Fruit fly (Drosophila melanogaster) whole organism, embryonic: Measurements from ENCODE around the gene Mgat4a.

Source experiments
- Asciz ChIP-seq: fragments of 200-800 bp; sonication (Bioruptor generic); optimal IDR thresholded peaks from 2 replicates; lab custom pipeline; 2017; ENCODE audit warnings: missing biosample characterization, mild to moderate bottlenecking, missing genetic modification characterization, missing genetic modification reagents
- Blimp-1 ChIP-seq: fragments of 200-800 bp; sonication (Bioruptor generic); optimal IDR thresholded peaks from 3 replicates; lab custom pipeline; 2018; ENCODE audit warnings: missing biosample characterization, missing genetic modification characterization, mild to moderate bottlenecking, moderate library complexity, missing genetic modification reagents
- CG10366 ChIP-seq: fragments of 200-800 bp; sonication (Bioruptor generic); IDR thresholded peaks from 2 replicates; pipeline ENCODE4 v1.3.6; 2022; ENCODE audit warnings: missing biosample characterization, missing genetic modification characterization
- CG11247 ChIP-seq: fragments of 200-800 bp; sonication (Bioruptor generic); IDR thresholded peaks from 2 replicates; pipeline ENCODE4 v1.3.6; 2022; ENCODE audit warnings: missing biosample characterization, missing genetic modification characterization
- CG11560 ChIP-seq: fragments of 200-800 bp; sonication (Bioruptor generic); IDR thresholded peaks from 3 replicates; pipeline ENCODE4 v1.3.6; 2022; ENCODE audit warnings: missing biosample characterization, missing genetic modification characterization
- CG12071 ChIP-seq: fragments of 200-800 bp; sonication (Bioruptor generic); optimal IDR thresholded peaks from 3 replicates; lab custom pipeline; 2018; ENCODE audit warnings: missing biosample characterization, mild to moderate bottlenecking, missing genetic modification characterization
- CG12299 ChIP-seq: fragments of 200-800 bp; sonication (Bioruptor generic); optimal IDR thresholded peaks from 2 replicates; lab custom pipeline; 2018; ENCODE audit warnings: missing biosample characterization, mild to moderate bottlenecking, missing genetic modification characterization
- CG12391 ChIP-seq: fragments of 200-800 bp; sonication (Bioruptor generic); optimal IDR thresholded peaks from 3 replicates; lab custom pipeline; 2018; ENCODE audit warnings: missing biosample characterization, mild to moderate bottlenecking, missing genetic modification characterization, moderate library complexity
- CG14050 ChIP-seq: fragments of 200-800 bp; sonication (Bioruptor generic); IDR thresholded peaks from 3 replicates; pipeline ENCODE4 v1.3.6; 2022; ENCODE audit warnings: missing biosample characterization, missing genetic modification characterization
- CG15479 ChIP-seq: fragments of 200-800 bp; sonication (Bioruptor generic); optimal IDR thresholded peaks from 3 replicates; lab custom pipeline; 2019; ENCODE audit warnings: missing biosample characterization, mild to moderate bottlenecking, missing genetic modification characterization, moderate library complexity
- CG1832 ChIP-seq: fragments of 200-800 bp; sonication (Bioruptor generic); optimal IDR thresholded peaks from 2 replicates; lab custom pipeline; 2017; ENCODE audit warnings: missing biosample characterization, mild to moderate bottlenecking, missing genetic modification characterization, inconsistent platforms
- CG18599 ChIP-seq: fragments of 200-800 bp; sonication (Bioruptor generic); optimal IDR thresholded peaks from 3 replicates; lab custom pipeline; 2017; ENCODE audit warnings: missing biosample characterization, missing genetic modification characterization, mild to moderate bottlenecking, moderate library complexity, missing genetic modification reagents
- CG32532 ChIP-seq: fragments of 200-800 bp; sonication (Bioruptor generic); IDR thresholded peaks from 2 replicates; pipeline ENCODE4 v1.3.6; 2022; ENCODE audit warnings: missing biosample characterization, missing genetic modification characterization
- CG3726 ChIP-seq: fragments of 200-800 bp; sonication (Bioruptor generic); IDR thresholded peaks from 3 replicates; pipeline ENCODE4, ENCODE4 v1.3.6; 2022; ENCODE audit warnings: missing biosample characterization, missing genetic modification characterization
- CG3995 ChIP-seq: fragments of 200-800 bp; sonication (Bioruptor generic); optimal IDR thresholded peaks from 3 replicates; lab custom pipeline; 2016; ENCODE audit warnings: missing biosample characterization, missing genetic modification characterization
- CG42726 ChIP-seq: fragments of 200-800 bp; sonication (Bioruptor generic); IDR thresholded peaks from 2 replicates; pipeline ENCODE4 v1.3.6; 2022; ENCODE audit warnings: missing biosample characterization, missing genetic modification characterization; ENCODE audit not compliant: partially characterized antibody
- CG4282 ChIP-seq: fragments of 200-800 bp; sonication (Bioruptor generic); optimal IDR thresholded peaks from 2 replicates; lab custom pipeline; 2016; ENCODE audit warnings: missing biosample characterization, missing genetic modification characterization
- CG5245 ChIP-seq: fragments of 200-800 bp; sonication (Bioruptor generic); optimal IDR thresholded peaks from 3 replicates; lab custom pipeline; 2016; ENCODE audit warnings: missing biosample characterization, missing genetic modification characterization
- CG6654 ChIP-seq: fragments of 200-800 bp; sonication (Bioruptor generic); optimal IDR thresholded peaks from 2 replicates; lab custom pipeline; 2017; ENCODE audit warnings: missing biosample characterization, mild to moderate bottlenecking, missing genetic modification characterization
- CG6689 ChIP-seq: fragments of 200-800 bp; sonication (Bioruptor generic); IDR thresholded peaks from 2 replicates; pipeline ENCODE4 v1.3.6; 2022; ENCODE audit warnings: missing biosample characterization, missing genetic modification characterization
- CG7271 ChIP-seq: fragments of 200-800 bp; sonication (Bioruptor generic); optimal IDR thresholded peaks from 2 replicates; lab custom pipeline; 2018; ENCODE audit warnings: missing biosample characterization, mild to moderate bottlenecking, missing genetic modification characterization, moderate library complexity
- CG7745 ChIP-seq: fragments of 200-800 bp; sonication (Bioruptor generic); optimal IDR thresholded peaks from 2 replicates; lab custom pipeline; 2018; ENCODE audit warnings: missing biosample characterization, mild to moderate bottlenecking, missing genetic modification characterization, moderate library complexity
- CG7839 ChIP-seq: fragments of 200-800 bp; sonication (Bioruptor generic); optimal IDR thresholded peaks from 3 replicates; lab custom pipeline; 2018; ENCODE audit warnings: missing biosample characterization, mild to moderate bottlenecking, missing genetic modification characterization, moderate library complexity
- CG9932 ChIP-seq: fragments of 200-800 bp; sonication (Bioruptor generic); IDR thresholded peaks from 2 replicates; pipeline ENCODE4 v1.3.6; 2022; ENCODE audit warnings: missing biosample characterization, missing genetic modification characterization
- Dp ChIP-seq: fragments of 200-800 bp; sonication (Bioruptor generic); optimal IDR thresholded peaks from 2 replicates; lab custom pipeline; 2018; ENCODE audit warnings: missing biosample characterization, mild to moderate bottlenecking, missing genetic modification characterization, moderate library complexity
- Ets97D ChIP-seq: fragments of 200-800 bp; sonication (Bioruptor generic); optimal IDR thresholded peaks from 3 replicates; lab custom pipeline; 2016; ENCODE audit warnings: missing biosample characterization, missing genetic modification characterization
- Hand ChIP-seq: fragments of 200-800 bp; sonication (Bioruptor generic); optimal IDR thresholded peaks from 2 replicates; lab custom pipeline; 2017; ENCODE audit warnings: mild to moderate bottlenecking, missing biosample characterization, missing genetic modification reagents, missing genetic modification characterization
- Mad ChIP-seq: fragments of 200-800 bp; sonication (Bioruptor generic); optimal IDR thresholded peaks from 2 replicates; lab custom pipeline; 2016; ENCODE audit warnings: missing biosample characterization, missing genetic modification characterization
- NfI ChIP-seq: fragments of 200-800 bp; sonication (Bioruptor generic); optimal IDR thresholded peaks from 3 replicates; lab custom pipeline; 2018; ENCODE audit warnings: missing biosample characterization, mild to moderate bottlenecking, missing genetic modification characterization, moderate library complexity
- Opbp ChIP-seq: fragments of 200-800 bp; sonication (Bioruptor generic); IDR thresholded peaks from 3 replicates; pipeline ENCODE4 v1.3.6; 2022; ENCODE audit warnings: missing biosample characterization, missing genetic modification characterization; ENCODE audit not compliant: partially characterized antibody
- Ptx1 ChIP-seq: fragments of 200-800 bp; sonication (Bioruptor generic); IDR thresholded peaks from 2 replicates; pipeline ENCODE4 v1.3.6; 2022; ENCODE audit warnings: missing biosample characterization, missing genetic modification characterization
- ac ChIP-seq: fragments of 200-800 bp; sonication (Bioruptor generic); optimal IDR thresholded peaks from 3 replicates; lab custom pipeline; 2017; ENCODE audit warnings: missing biosample characterization, mild to moderate bottlenecking, missing genetic modification characterization
- al ChIP-seq: fragments of 200-800 bp; sonication (Bioruptor generic); IDR thresholded peaks from 2 replicates; pipeline ENCODE4 v1.3.6; 2022; ENCODE audit warnings: missing biosample characterization, missing genetic modification characterization
- ara ChIP-seq: fragments of 200-800 bp; sonication (Bioruptor generic); IDR thresholded peaks from 2 replicates; pipeline ENCODE4 v1.3.6; 2022; ENCODE audit warnings: missing biosample characterization, missing genetic modification characterization
- bsh ChIP-seq, 2 experiments: fragments of 200-800 bp; sonication (Bioruptor generic); optimal IDR thresholded peaks; 2 replicates each; lab custom pipeline; 2017 to 2018; ENCODE audit warnings: mild to moderate bottlenecking in 2 of 2, missing biosample characterization in 2 of 2, missing genetic modification characterization in 2 of 2, moderate library complexity in 1 of 2
- chinmo ChIP-seq: fragments of 200-800 bp; sonication (Bioruptor generic); IDR thresholded peaks from 4 replicates; pipeline ENCODE4 v1.3.6; 2022; ENCODE audit warnings: missing biosample characterization, missing genetic modification characterization; ENCODE audit not compliant: partially characterized antibody
- dmrt11E ChIP-seq: fragments of 200-800 bp; sonication (Bioruptor generic); optimal IDR thresholded peaks from 3 replicates; lab custom pipeline; 2018; ENCODE audit warnings: missing biosample characterization, mild to moderate bottlenecking, missing genetic modification characterization, moderate library complexity
- dysf ChIP-seq: fragments of 200-800 bp; sonication (Bioruptor generic); IDR thresholded peaks from 3 replicates; pipeline ENCODE4 v1.3.6; 2022; ENCODE audit warnings: missing biosample characterization, missing genetic modification characterization
- ems ChIP-seq: fragments of 200-800 bp; sonication (Bioruptor generic); optimal IDR thresholded peaks from 3 replicates; lab custom pipeline; 2016; ENCODE audit warnings: missing biosample characterization, missing genetic modification characterization
- ewg ChIP-seq: fragments of 200-800 bp; sonication (Bioruptor generic); optimal IDR thresholded peaks from 3 replicates; lab custom pipeline; 2017; ENCODE audit warnings: mild to moderate bottlenecking, missing biosample characterization, missing genetic modification reagents, missing genetic modification characterization
- fd96Cb ChIP-seq: fragments of 200-800 bp; sonication (Bioruptor generic); optimal IDR thresholded peaks from 2 replicates; lab custom pipeline; 2018; ENCODE audit warnings: missing biosample characterization, mild to moderate bottlenecking, missing genetic modification characterization, moderate library complexity
- ind ChIP-seq: fragments of 200-800 bp; sonication (Bioruptor generic); optimal IDR thresholded peaks from 3 replicates; lab custom pipeline; 2016; ENCODE audit warnings: missing biosample characterization, missing genetic modification characterization
- inv ChIP-seq: fragments of 200-800 bp; sonication (Bioruptor generic); IDR thresholded peaks from 2 replicates; pipeline ENCODE4 v1.3.6; 2022; ENCODE audit warnings: missing biosample characterization, missing genetic modification characterization; ENCODE audit not compliant: partially characterized antibody
- nom ChIP-seq: fragments of 200-800 bp; sonication (Bioruptor generic); optimal IDR thresholded peaks from 2 replicates; lab custom pipeline; 2017; ENCODE audit warnings: missing biosample characterization, missing genetic modification characterization, mild to moderate bottlenecking, moderate library complexity, missing genetic modification reagents
- onecut ChIP-seq: fragments of 200-800 bp; sonication (Bioruptor generic); IDR thresholded peaks from 2 replicates; pipeline ENCODE4 v1.3.6; 2022; ENCODE audit warnings: missing biosample characterization, missing genetic modification characterization
- pb ChIP-seq: fragments of 200-800 bp; sonication (Bioruptor generic); optimal IDR thresholded peaks from 3 replicates; lab custom pipeline; 2016; ENCODE audit warnings: missing biosample characterization, missing genetic modification characterization
- pros ChIP-seq: fragments of 200-800 bp; sonication (Bioruptor generic); optimal IDR thresholded peaks from 3 replicates; lab custom pipeline; 2019; ENCODE audit warnings: missing biosample characterization, mild to moderate bottlenecking, missing genetic modification characterization, moderate library complexity
- unc-4 ChIP-seq: fragments of 200-800 bp; sonication (Bioruptor generic); IDR thresholded peaks from 2 replicates; pipeline ENCODE4 v1.3.6; 2022; ENCODE audit warnings: missing biosample characterization, missing genetic modification characterization; ENCODE audit not compliant: partially characterized antibody

Gene Mgat4a

dm6 chr3L:14759097-14759795 lies 2.6 kb upstream of the Mgat4a start (continued):
- TF ChIP-seq unc-4 (GFP tag; lab: Robert Waterston, UW): no peak
- TF ChIP-seq Opbp (GFP tag; lab: Robert Waterston, UW): no peak; the same call in 2 of the 3 replicates
- TF ChIP-seq ind (GFP tag; lab: Kevin White, UChicago): peak; percentile 99
- TF ChIP-seq ems (GFP tag; lab: Kevin White, UChicago): peak; percentile 99
- TF ChIP-seq pb (GFP tag; lab: Kevin White, UChicago): peak; percentile 98
- TF ChIP-seq Ptx1 (GFP tag; lab: Robert Waterston, UW): peak; percentile 100
- peak; percentile 99 for TF ChIP-seq CG3726 (GFP tag; lab: Robert Waterston, UW)
- peak; percentile 99 for TF ChIP-seq pros (GFP tag; lab: Kevin White, UChicago)
- TF ChIP-seq CG6689 (GFP tag; lab: Robert Waterston, UW): peak; percentile 99
- TF ChIP-seq bsh (GFP tag; optimal IDR thresholded peaks at IDR 0.05; lab: Kevin White, UChicago): peak; percentile 99 to 100
- TF ChIP-seq ac (GFP tag; lab: Kevin White, UChicago): peak; percentile 99
- TF ChIP-seq CG7745: peak; percentile 87
- peak; percentile 99 for TF ChIP-seq onecut (GFP tag; lab: Robert Waterston, UW)
- TF ChIP-seq Dp: peak; percentile 60
- peak; percentile 100 for TF ChIP-seq CG12299
- peak; percentile 100 for TF ChIP-seq CG18599 (GFP tag; lab: Kevin White, UChicago)
- peak; percentile 84 for TF ChIP-seq CG15479 (GFP tag; lab: Kevin White, UChicago)
- TF ChIP-seq CG1832: peak; percentile 11
- TF ChIP-seq CG12391 (tag; lab: Kevin White, UChicago): peak; percentile 100
- peak; percentile 100 for TF ChIP-seq dmrt11E
- peak; percentile 100 for TF ChIP-seq CG7839 (tag; lab: Kevin White, UChicago)
- TF ChIP-seq CG4282: peak; percentile 97
- TF ChIP-seq CG11247 (GFP tag; lab: Robert Waterston, UW): peak; percentile 99
- peak; percentile 99 for TF ChIP-seq nom (GFP tag; lab: Kevin White, UChicago)
- TF ChIP-seq ara (GFP tag; lab: Robert Waterston, UW): peak; percentile 99
- TF ChIP-seq CG6654: peak; percentile 96
- peak; percentile 100 for TF ChIP-seq CG32532 (GFP tag; lab: Robert Waterston, UW)
- peak; percentile 100 for TF ChIP-seq dysf (GFP tag; lab: Robert Waterston, UW)
- TF ChIP-seq chinmo (GFP tag; lab: Robert Waterston, UW): peak; percentile 89; the same call in 3 of the 4 replicates
- peak; percentile 90 for TF ChIP-seq CG3995 (GFP tag; lab: Kevin White, UChicago)
- peak; percentile 100 for TF ChIP-seq Asciz (GFP tag; lab: Kevin White, UChicago)
- peak; percentile 95 for TF ChIP-seq CG11560 (tag; lab: Robert Waterston, UW)
- peak; percentile 100 for TF ChIP-seq Hand (GFP tag; lab: Kevin White, UChicago)
- TF ChIP-seq Blimp-1 (GFP tag; lab: Kevin White, UChicago): peak; percentile 99
- TF ChIP-seq CG7271: peak; percentile 96
- TF ChIP-seq CG5245: peak; percentile 99
- TF ChIP-seq inv (GFP tag; lab: Robert Waterston, UW): peak; percentile 60
- TF ChIP-seq CG14050 (GFP tag; lab: Robert Waterston, UW): peak; percentile 99
- peak; percentile 99 for TF ChIP-seq Mad (GFP tag; lab: Kevin White, UChicago)
- peak; percentile 100 for TF ChIP-seq al
- peak; percentile 100 for TF ChIP-seq CG9932 (GFP tag; lab: Robert Waterston, UW)
- peak; percentile 99 for TF ChIP-seq CG12071 (GFP tag; lab: Kevin White, UChicago)
- peak; percentile 99 for TF ChIP-seq CG10366
- peak; percentile 100 for TF ChIP-seq fd96Cb (tag; lab: Kevin White, UChicago)
- TF ChIP-seq Ets97D (GFP tag; lab: Kevin White, UChicago): peak; percentile 94
- TF ChIP-seq ewg (GFP tag; lab: Kevin White, UChicago): peak; percentile 99
- TF ChIP-seq NfI (GFP tag; lab: Kevin White, UChicago): peak; percentile 100
- peak; percentile 44; the same call in 1 of the 2 replicates for TF ChIP-seq CG42726 (GFP tag; lab: Robert Waterston, UW)
